Fruit fly (Drosophila melanogaster) whole organism, pupa: ENCODE measurements around the gene eIF3g1.

Experiments used
- CG10348 ChIP-seq: fragments of 200-800 bp; sonication (Bioruptor generic); IDR thresholded peaks from 2 replicates; pipeline ENCODE4 v1.3.6; 2022; ENCODE audit warnings: missing biosample characterization, missing genetic modification characterization
- CG12605 ChIP-seq: fragments of 200-800 bp; sonication (Bioruptor generic); IDR thresholded peaks from 2 replicates; pipeline ENCODE4 v1.3.6; 2022; ENCODE audit warnings: missing biosample characterization, missing genetic modification characterization
- CG13204 ChIP-seq: fragments of 200-800 bp; sonication (Bioruptor generic); optimal IDR thresholded peaks from 2 replicates; lab custom pipeline; 2018; ENCODE audit warnings: missing biosample characterization, mild to moderate bottlenecking, missing genetic modification characterization, moderate library complexity
- CG14655 ChIP-seq: fragments of 200-800 bp; sonication (Bioruptor generic); optimal IDR thresholded peaks from 3 replicates; lab custom pipeline; 2017; ENCODE audit warnings: mild to moderate bottlenecking, missing biosample characterization, missing genetic modification reagents, missing genetic modification characterization
- CG15710 ChIP-seq: fragments of 200-800 bp; sonication (Bioruptor generic); optimal IDR thresholded peaks from 2 replicates; lab custom pipeline; 2018; ENCODE audit warnings: missing biosample characterization, mild to moderate bottlenecking, missing genetic modification characterization, moderate library complexity
- CG17806 ChIP-seq: fragments of 200-800 bp; sonication (Bioruptor generic); optimal IDR thresholded peaks from 2 replicates; lab custom pipeline; 2018; ENCODE audit warnings: missing biosample characterization, mild to moderate bottlenecking, missing genetic modification characterization, moderate library complexity
- CG32121 ChIP-seq: fragments of 200-800 bp; sonication (Bioruptor generic); IDR thresholded peaks from 2 replicates; pipeline ENCODE4 v1.3.6; 2022; ENCODE audit warnings: missing biosample characterization, missing genetic modification characterization
- CG34367 ChIP-seq: fragments of 200-800 bp; sonication (Bioruptor generic); optimal IDR thresholded peaks from 2 replicates; lab custom pipeline; 2018; ENCODE audit warnings: missing biosample characterization, mild to moderate bottlenecking, missing genetic modification characterization
- CG4496 ChIP-seq: fragments of 200-800 bp; sonication (Bioruptor generic); IDR thresholded peaks from 3 replicates; pipeline ENCODE4 v1.3.6; 2022; ENCODE audit warnings: missing biosample characterization, missing genetic modification characterization
- CG8159 ChIP-seq: fragments of 200-800 bp; sonication (Bioruptor generic); optimal IDR thresholded peaks from 3 replicates; lab custom pipeline; 2018; ENCODE audit warnings: missing biosample characterization, mild to moderate bottlenecking, missing genetic modification characterization, moderate library complexity
- CG8301 ChIP-seq: fragments of 200-800 bp; sonication (Bioruptor generic); optimal IDR thresholded peaks from 2 replicates; lab custom pipeline; 2018; ENCODE audit warnings: missing biosample characterization, mild to moderate bottlenecking, missing genetic modification characterization
- CG9948 ChIP-seq: fragments of 200-800 bp; sonication (Bioruptor generic); optimal IDR thresholded peaks from 2 replicates; lab custom pipeline; 2018; ENCODE audit warnings: missing biosample characterization, mild to moderate bottlenecking, missing genetic modification characterization, moderate library complexity
- D1 ChIP-seq: fragments of 200-800 bp; sonication (Bioruptor generic); optimal IDR thresholded peaks from 2 replicates; lab custom pipeline; 2018; ENCODE audit warnings: missing biosample characterization, mild to moderate bottlenecking, missing genetic modification characterization, moderate library complexity
- EcR ChIP-seq: fragments of 200-800 bp; sonication (Bioruptor generic); optimal IDR thresholded peaks from 3 replicates; lab custom pipeline; 2019; ENCODE audit warnings: missing biosample characterization, missing genetic modification characterization, mild to moderate bottlenecking, moderate library complexity, missing genetic modification reagents
- Ets98B ChIP-seq: fragments of 200-800 bp; sonication (Bioruptor generic); IDR thresholded peaks from 2 replicates; pipeline ENCODE4 v1.3.6; 2022; ENCODE audit warnings: missing biosample characterization, missing genetic modification characterization
- Pif1A ChIP-seq: fragments of 200-800 bp; sonication (Bioruptor generic); optimal IDR thresholded peaks from 3 replicates; lab custom pipeline; 2016; ENCODE audit warnings: missing biosample characterization, missing genetic modification characterization
- Pif1B ChIP-seq: fragments of 200-800 bp; sonication (Bioruptor generic); optimal IDR thresholded peaks from 3 replicates; lab custom pipeline; 2016; ENCODE audit warnings: missing biosample characterization, missing genetic modification characterization
- Snoo ChIP-seq: fragments of 200-800 bp; sonication (Bioruptor generic); optimal IDR thresholded peaks from 3 replicates; lab custom pipeline; 2017; ENCODE audit warnings: missing biosample characterization, mild to moderate bottlenecking, missing genetic modification characterization, inconsistent platforms
- fd96Ca ChIP-seq: fragments of 200-800 bp; sonication (Bioruptor generic); IDR thresholded peaks from 3 replicates; pipeline ENCODE4 v1.3.6; 2022; ENCODE audit warnings: missing biosample characterization, missing genetic modification characterization
- gl ChIP-seq: fragments of 200-800 bp; sonication (Bioruptor generic); optimal IDR thresholded peaks from 2 replicates; lab custom pipeline; 2018; ENCODE audit warnings: missing biosample characterization, mild to moderate bottlenecking, missing genetic modification characterization
- rn ChIP-seq: fragments of 200-800 bp; sonication (Bioruptor generic); IDR thresholded peaks from 2 replicates; pipeline ENCODE4 v1.3.6; 2022; ENCODE audit warnings: missing biosample characterization, missing genetic modification characterization

Gene eIF3g1

DNA sequence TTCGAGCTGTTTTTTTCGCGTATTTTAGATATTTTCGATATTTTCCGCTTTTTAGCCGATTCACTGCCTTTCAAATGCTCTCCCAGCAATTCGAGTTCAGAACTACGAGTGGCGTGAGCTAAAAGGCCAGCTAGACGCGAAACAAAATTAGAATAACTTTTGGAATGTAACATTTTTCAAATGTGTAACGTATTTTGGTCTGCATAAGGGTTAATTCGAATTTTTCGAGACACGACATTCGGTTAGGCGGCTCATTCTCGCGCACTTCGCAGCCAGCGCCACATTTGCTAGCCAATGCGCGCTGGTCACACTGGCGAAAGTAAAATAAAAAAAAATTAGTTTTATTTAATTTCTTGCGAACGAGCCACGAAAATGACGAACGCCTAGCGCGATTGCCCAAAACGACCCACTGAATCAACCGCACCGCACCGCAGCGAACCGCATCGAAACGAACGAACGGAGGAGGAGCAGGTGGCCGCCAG lies 14.4 kb upstream of the eIF3g1 start, which contains the start of the genes brv3 and Pi4KIIIalpha:
brv3 (minus strand) TSS at position 51 of the 482 bp plus-strand sequence.
Pi4KIIIalpha (plus strand) TSS at position 280 of the 482 bp plus-strand sequence.
- TF ChIP-seq CG4496, result 0 out of 3 replicates have a peak, but pooled peaks have one; percentile 24
- no peak for TF ChIP-seq CG8301 (tag; lab: Kevin White, UChicago)
- no peak for TF ChIP-seq CG15710 (tag; lab: Kevin White, UChicago)
- TF ChIP-seq CG8159 (tag; lab: Kevin White, UChicago), result no peak
- TF ChIP-seq CG9948 (tag; lab: Kevin White, UChicago), result no peak

- TF ChIP-seq Snoo (tag; lab: Kevin White, UChicago) (peak; percentile 79), CG12605 (peak; percentile 90), CG4496 (peak; percentile 96), EcR (GFP tag; lab: Kevin White, UChicago) (peak; percentile 16), fd96Ca (GFP tag; lab: Robert Waterston, UW) (peak; percentile 93), Ets98B (GFP tag; lab: Robert Waterston, UW) (peak; percentile 90), CG34367 (tag; lab: Kevin White, UChicago) (peak; percentile 67), CG8301 (tag; lab: Kevin White, UChicago) (peak; percentile 86), CG32121 (GFP tag; lab: Robert Waterston, UW) (peak; percentile 83), CG10348 (GFP tag; lab: Robert Waterston, UW) (0 out of 2 replicates have a peak, but pooled peaks have one; percentile 28), D1 (tag; lab: Kevin White, UChicago) (no peak), gl (tag; lab: Kevin White, UChicago) (peak; percentile 89), CG9948 (tag; lab: Kevin White, UChicago) (peak; percentile 57), rn (GFP tag; lab: Robert Waterston, UW) (0 out of 2 replicates have a peak, but pooled peaks have one; percentile 32), CG15710 (tag; lab: Kevin White, UChicago) (peak; percentile 72), CG8159 (tag; lab: Kevin White, UChicago) (peak; percentile 75), CG13204 (GFP tag; lab: Kevin White, UChicago) (peak; percentile 54), CG14655 (GFP tag; lab: Kevin White, UChicago) (no peak), CG17806 (tag; lab: Kevin White, UChicago) (peak; percentile 78), Pif1B (GFP tag; lab: Kevin White, UChicago) (peak; percentile 87), Pif1A (no peak)
- TF ChIP-seq, all 21 proteins: peak for 18
Observed at dm6 chrX:2619651-2620050, 9.5 kb upstream of the eIF3g1 start, which contains the start of the genes Tsp3A and Seipin. TSS of gene Tsp3A (minus strand) at chrX:2619738. TSS of gene Seipin (plus strand) at chrX:2619799.

DNA sequence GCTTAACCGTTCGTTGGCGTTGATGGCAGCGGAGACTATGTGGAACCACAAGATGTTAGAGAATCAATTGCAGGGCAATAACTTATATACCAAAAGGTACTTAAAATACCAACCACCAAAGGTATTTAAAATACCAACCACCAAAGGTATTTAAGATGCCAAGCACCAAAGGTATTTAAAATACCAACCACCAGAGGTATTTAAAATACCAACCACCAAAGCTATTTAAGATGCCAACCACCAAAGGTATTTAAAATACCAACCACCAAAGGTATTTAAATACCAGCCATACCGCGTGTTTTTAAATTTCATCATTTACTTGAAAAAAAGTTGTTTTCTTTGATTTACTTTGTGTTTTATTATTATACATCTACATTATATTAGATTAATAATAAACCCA lies 7.3 kb upstream of the eIF3g1 start:
- no peak for TF ChIP-seq CG17806 (tag; lab: Kevin White, UChicago)
- no peak for TF ChIP-seq gl (tag; lab: Kevin White, UChicago)

DNA sequence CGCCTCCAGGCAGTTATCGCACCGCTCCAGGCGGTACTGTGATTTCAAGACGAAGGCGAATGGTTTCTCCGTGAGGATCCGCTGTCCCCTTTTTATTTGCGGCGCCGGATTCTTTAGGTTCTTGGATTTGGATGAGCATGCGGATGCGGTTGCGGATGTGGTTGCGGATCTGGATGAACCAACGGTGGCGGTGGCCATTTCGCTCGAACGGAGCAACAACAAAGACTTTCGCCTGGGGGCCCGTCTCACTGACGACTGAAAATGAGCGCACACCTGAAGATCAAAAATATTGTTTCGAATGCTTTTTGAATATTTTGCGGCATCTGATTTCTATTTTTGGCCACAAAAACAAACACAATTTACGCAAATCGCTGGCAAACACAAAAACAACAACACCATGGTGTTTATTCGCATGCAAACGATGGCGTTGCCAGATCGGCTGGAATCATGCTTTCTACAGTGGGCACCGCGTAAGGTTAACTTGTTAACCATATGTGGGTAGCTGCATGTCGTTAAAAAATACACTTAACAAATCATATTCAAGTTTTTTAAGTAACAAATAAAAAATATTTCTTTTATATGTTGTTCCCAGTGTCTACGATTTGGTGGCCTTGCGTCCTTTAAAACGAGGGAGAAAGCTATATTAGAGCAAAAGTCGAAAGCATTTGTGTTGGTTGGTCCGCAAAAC lies 1.5 kb downstream of the eIF3g1 start, which contains the start of gene Smyd3:
Smyd3 (minus strand) TSS at position 407 of the 688 bp plus-strand sequence.
- TF ChIP-seq Pif1A (no peak), CG12605 (peak; percentile 72), D1 (tag; lab: Kevin White, UChicago) (no peak), rn (GFP tag; lab: Robert Waterston, UW) (peak; percentile 64), Ets98B (GFP tag; lab: Robert Waterston, UW) (peak; percentile 89), CG32121 (GFP tag; lab: Robert Waterston, UW) (peak; percentile 79), CG8159 (tag; lab: Kevin White, UChicago) (peak; percentile 72), EcR (GFP tag; lab: Kevin White, UChicago) (no peak), fd96Ca (GFP tag; lab: Robert Waterston, UW) (peak; percentile 80), CG13204 (GFP tag; lab: Kevin White, UChicago) (no peak), CG15710 (tag; lab: Kevin White, UChicago) (peak; percentile 68), Pif1B (GFP tag; lab: Kevin White, UChicago) (peak; percentile 87), CG10348 (GFP tag; lab: Robert Waterston, UW) (no peak), CG34367 (tag; lab: Kevin White, UChicago) (peak; percentile 47), CG9948 (tag; lab: Kevin White, UChicago) (peak; percentile 53), CG8301 (tag; lab: Kevin White, UChicago) (peak; percentile 74), CG17806 (tag; lab: Kevin White, UChicago) (peak; percentile 75), CG4496 (peak; percentile 91), gl (tag; lab: Kevin White, UChicago) (peak; percentile 51), Snoo (tag; lab: Kevin White, UChicago) (peak; percentile 71), CG14655 (GFP tag; lab: Kevin White, UChicago) (no peak)

- TF ChIP-seq CG32121 (GFP tag; lab: Robert Waterston, UW) (peak; percentile 38; the same call in 1 of the 2 replicates), Pif1A (no peak), CG10348 (GFP tag; lab: Robert Waterston, UW) (no peak), CG15710 (tag; lab: Kevin White, UChicago) (no peak), Snoo (tag; lab: Kevin White, UChicago) (no peak), CG34367 (tag; lab: Kevin White, UChicago) (no peak), fd96Ca (GFP tag; lab: Robert Waterston, UW) (0 out of 3 replicates have a peak, but pooled peaks have one; percentile 31)
Observed at dm6 chrX:2603851-2604505, 6.2 kb downstream of the eIF3g1 start, which contains the start of the genes Klp3A and Zw10. TSS of gene Klp3A (minus strand) at chrX:2604052. TSS of gene Zw10 (plus strand) at chrX:2604197.
